Worm (Caenorhabditis elegans) whole organism, early embryonic: ENCODE measurements around the gene Y110A2AL.10.

Experiments used
- B0310.2 ChIP-seq: sonication (generic microtip); optimal IDR thresholded peaks from 2 replicates; lab custom pipeline; 2016; ENCODE audit warnings: mild to moderate bottlenecking, missing genetic modification characterization, missing compliant biosample characterization
- F13C5.2 ChIP-seq: sonication (generic microtip); optimal IDR thresholded peaks from 2 replicates; lab custom pipeline; 2017; ENCODE audit warnings: mild to moderate bottlenecking, missing genetic modification characterization, inconsistent platforms, missing compliant biosample characterization
- aly-1 ChIP-seq: sonication (generic microtip); optimal IDR thresholded peaks from 2 replicates; lab custom pipeline; 2016; ENCODE audit warnings: missing genetic modification characterization, missing compliant biosample characterization
- ama-1 ChIP-seq: fragments of 150-350 bp; optimal IDR thresholded peaks from 2 replicates; lab custom pipeline; 2014
- ceh-13 ChIP-seq: fragments of 200-800 bp; sonication (Bioruptor generic); optimal IDR thresholded peaks from 2 replicates; lab custom pipeline; 2018; ENCODE audit warnings: mild to moderate bottlenecking, missing genetic modification characterization, missing compliant biosample characterization
- ceh-36 ChIP-seq: sonication (generic microtip); optimal IDR thresholded peaks from 2 replicates; lab custom pipeline; 2016; ENCODE audit warnings: missing genetic modification characterization, inconsistent platforms, missing compliant biosample characterization
- ets-7 ChIP-seq: sonication (generic microtip); optimal IDR thresholded peaks from 2 replicates; lab custom pipeline; 2016; ENCODE audit warnings: missing genotype, missing genetic modification characterization, missing compliant biosample characterization
- flt-1 ChIP-seq: fragments of 200-800 bp; sonication (Bioruptor generic); IDR thresholded peaks from 2 replicates; pipeline ENCODE4 v1.3.6; 2022; ENCODE audit warnings: missing genetic modification characterization, missing compliant biosample characterization
- hmbx-1 ChIP-seq: sonication (generic microtip); optimal IDR thresholded peaks from 2 replicates; lab custom pipeline; 2016; ENCODE audit warnings: mild to moderate bottlenecking, missing genetic modification characterization, missing compliant biosample characterization
- hmg-4 ChIP-seq: fragments of 200-800 bp; sonication (Bioruptor generic); optimal IDR thresholded peaks from 2 replicates; lab custom pipeline; 2018; ENCODE audit warnings: mild to moderate bottlenecking, missing genetic modification characterization, missing compliant biosample characterization
- hnd-1 ChIP-seq: sonication (generic microtip); optimal IDR thresholded peaks from 2 replicates; lab custom pipeline; 2016; ENCODE audit warnings: missing genetic modification characterization, missing compliant biosample characterization
- pes-1 ChIP-seq: fragments of 200-800 bp; sonication (Bioruptor generic); IDR thresholded peaks from 2 replicates; pipeline ENCODE4 v1.3.6; 2022; ENCODE audit warnings: missing genetic modification reagents, missing genetic modification characterization, missing compliant biosample characterization
- scrt-1 ChIP-seq: fragments of 200-800 bp; sonication (Bioruptor generic); IDR thresholded peaks from 2 replicates; pipeline ENCODE4 v1.3.6; 2022; ENCODE audit warnings: missing genetic modification characterization, missing compliant biosample characterization
- sea-1 ChIP-seq: fragments of 200-800 bp; sonication (Bioruptor generic); conservative IDR thresholded peaks from 2 replicates; pipeline ENCODE4 v1.3.6; 2022; ENCODE audit warnings: missing genetic modification characterization, missing compliant biosample characterization
- tbx-11 ChIP-seq: fragments of 200-800 bp; sonication (Bioruptor generic); IDR thresholded peaks from 2 replicates; pipeline ENCODE4 v1.3.6; 2022; ENCODE audit warnings: missing genetic modification characterization, missing compliant biosample characterization
- tbx-37 ChIP-seq: fragments of 200-800 bp; sonication (Bioruptor generic); conservative IDR thresholded peaks from 2 replicates; pipeline ENCODE4 v1.3.6; 2022; ENCODE audit warnings: missing genetic modification reagents, missing genetic modification characterization, missing compliant biosample characterization
- tra-4 ChIP-seq: sonication (generic microtip); optimal IDR thresholded peaks from 2 replicates; lab custom pipeline; 2017; ENCODE audit warnings: missing genetic modification characterization, missing compliant biosample characterization

The Y110A2AL.10 gene

ce11 chrII:2831173-2831572 lies 40.5 kb downstream of the Y110A2AL.10 start, which contains the start of gene K12H6.6:
Gene K12H6.6, minus strand, starts transcription at chrII:2831233.
- no peak for TF ChIP-seq flt-1 (GFP tag; lab: Robert Waterston, UW)
- TF ChIP-seq aly-1 (tag; lab: Kevin White, UChicago): no peak
- no peak for TF ChIP-seq ceh-36 (tag; lab: Kevin White, UChicago)
- no peak for TF ChIP-seq scrt-1
- TF ChIP-seq sea-1 (GFP tag; lab: Robert Waterston, UW): no peak
- TF ChIP-seq ceh-13 (GFP tag; lab: Kevin White, UChicago): no peak
- no peak for TF ChIP-seq hnd-1 (tag; lab: Kevin White, UChicago)
- TF ChIP-seq F13C5.2 (tag; lab: Kevin White, UChicago): no peak
- TF ChIP-seq tra-4 (tag; lab: Kevin White, UChicago): no peak
- no peak for TF ChIP-seq tbx-11 (GFP tag; lab: Robert Waterston, UW)
- no peak for TF ChIP-seq tbx-37 (GFP tag; lab: Robert Waterston, UW)
- TF ChIP-seq B0310.2: no peak
- no peak for TF ChIP-seq hmbx-1 (tag; lab: Kevin White, UChicago)
- TF ChIP-seq pes-1 (GFP tag; lab: Robert Waterston, UW): no peak
- TF ChIP-seq ets-7 (tag; lab: Kevin White, UChicago): no peak

DNA sequence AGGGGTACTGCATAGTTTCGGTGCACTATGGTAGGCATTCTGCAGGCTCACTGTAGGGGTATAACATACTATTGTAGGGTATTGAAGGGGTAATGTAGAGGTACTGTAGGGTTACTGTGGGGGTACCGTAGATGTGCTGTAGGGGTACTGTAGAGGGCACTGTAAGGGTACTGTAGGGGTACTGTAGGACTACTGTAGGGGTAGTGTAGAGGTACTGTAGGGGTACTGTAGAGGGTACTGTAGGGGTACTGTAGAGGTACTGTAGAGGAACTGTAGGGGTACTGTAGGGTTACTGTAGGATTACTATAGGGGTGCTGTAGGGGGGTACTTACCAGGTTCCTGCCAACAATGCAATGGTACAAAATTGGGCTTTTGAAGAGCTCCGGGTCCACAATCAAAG lies 41.6 kb downstream of the Y110A2AL.10 start:
- TF ChIP-seq aly-1 (tag; lab: Kevin White, UChicago) (no peak), tbx-37 (GFP tag; lab: Robert Waterston, UW) (no peak), scrt-1 (no peak), pes-1 (GFP tag; lab: Robert Waterston, UW) (no peak), B0310.2 (no peak), hmbx-1 (tag; lab: Kevin White, UChicago) (no peak), ceh-36 (tag; lab: Kevin White, UChicago) (no peak), flt-1 (GFP tag; lab: Robert Waterston, UW) (no peak), sea-1 (GFP tag; lab: Robert Waterston, UW) (no peak)

DNA sequence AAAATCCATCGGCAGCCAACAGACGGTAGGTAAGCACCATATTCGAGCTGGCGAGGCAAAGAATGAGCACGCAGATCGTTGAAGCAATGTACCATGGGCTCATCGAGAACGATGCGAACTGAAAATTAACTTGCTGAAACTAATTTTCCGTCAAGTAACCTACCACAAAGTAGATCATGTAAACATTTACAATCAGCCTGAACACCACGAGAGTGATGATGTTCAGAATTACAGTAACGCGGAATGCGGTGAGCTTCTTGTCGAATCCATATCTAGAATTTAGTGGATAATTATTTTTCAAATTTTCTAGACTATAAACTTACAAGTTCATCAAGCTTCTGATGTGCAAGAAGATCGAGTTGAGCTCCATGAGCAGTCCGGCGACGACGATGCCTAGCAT lies 42.2 kb downstream of the Y110A2AL.10 start:
- TF ChIP-seq ceh-13 (GFP tag; lab: Kevin White, UChicago) (no peak), scrt-1 (no peak), F13C5.2 (tag; lab: Kevin White, UChicago) (no peak), sea-1 (GFP tag; lab: Robert Waterston, UW) (no peak), hnd-1 (tag; lab: Kevin White, UChicago) (no peak), tra-4 (tag; lab: Kevin White, UChicago) (no peak), hmbx-1 (tag; lab: Kevin White, UChicago) (no peak), B0310.2 (no peak), ceh-36 (tag; lab: Kevin White, UChicago) (no peak), pes-1 (GFP tag; lab: Robert Waterston, UW) (no peak), ets-7 (tag; lab: Kevin White, UChicago) (no peak), flt-1 (GFP tag; lab: Robert Waterston, UW) (no peak), hmg-4 (GFP tag; lab: Kevin White, UChicago) (no peak), aly-1 (tag; lab: Kevin White, UChicago) (no peak), tbx-37 (GFP tag; lab: Robert Waterston, UW) (no peak), ama-1 (no peak), tbx-11 (GFP tag; lab: Robert Waterston, UW) (no peak)

ce11 chrII:2827859-2828403 lies 43.8 kb downstream of the Y110A2AL.10 start, which contains the start of gene K12H6.8:
Gene K12H6.8, plus strand, starts transcription at chrII:2827896.
- TF ChIP-seq B0310.2: no peak
- no peak for TF ChIP-seq tbx-11 (GFP tag; lab: Robert Waterston, UW)
- TF ChIP-seq ama-1: peak; percentile 73
- no peak for TF ChIP-seq ceh-13 (GFP tag; lab: Kevin White, UChicago)

DNA sequence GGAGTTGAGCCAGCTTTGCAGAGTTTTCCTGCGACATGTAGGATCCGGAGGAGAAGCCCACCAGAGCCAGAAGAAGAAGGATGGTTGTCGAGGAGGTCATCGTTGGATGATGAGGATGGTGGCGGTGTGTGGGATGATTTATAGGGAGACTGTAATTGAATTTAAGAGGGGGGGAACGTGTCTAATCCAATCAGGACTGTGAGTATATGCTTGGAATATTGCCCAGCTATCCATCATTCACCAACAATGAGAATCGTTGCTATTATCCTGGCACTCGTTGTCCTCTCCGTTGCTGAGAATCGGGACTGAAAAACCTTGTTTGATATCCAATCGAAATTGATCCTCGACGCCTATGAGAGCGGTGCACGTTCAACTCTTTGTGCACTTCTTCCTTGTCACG lies 45.6 kb downstream of the Y110A2AL.10 start, which contains the start of gene K12H6.5:
TSS of gene K12H6.5 (minus strand) at position 101 of the 400 bp plus-strand sequence.
- TF ChIP-seq hmbx-1 (tag; lab: Kevin White, UChicago) (no peak), aly-1 (tag; lab: Kevin White, UChicago) (no peak), tbx-11 (GFP tag; lab: Robert Waterston, UW) (no peak), tra-4 (tag; lab: Kevin White, UChicago) (no peak), sea-1 (GFP tag; lab: Robert Waterston, UW) (no peak), ets-7 (tag; lab: Kevin White, UChicago) (no peak), F13C5.2 (tag; lab: Kevin White, UChicago) (no peak), ama-1 (no peak), ceh-13 (GFP tag; lab: Kevin White, UChicago) (no peak), ceh-36 (tag; lab: Kevin White, UChicago) (no peak), hnd-1 (tag; lab: Kevin White, UChicago) (no peak), B0310.2 (no peak), hmg-4 (GFP tag; lab: Kevin White, UChicago) (no peak), flt-1 (GFP tag; lab: Robert Waterston, UW) (no peak)

ce11 chrII:2824169-2824568 lies 47.5 kb downstream of the Y110A2AL.10 start, which contains the start of the genes K12H6.4 and K12H6.9:
Gene K12H6.4, minus strand, starts transcription at chrII:2824269.
Gene K12H6.9, plus strand, starts transcription at chrII:2824404.
- TF ChIP-seq ets-7 (tag; lab: Kevin White, UChicago) (no peak), B0310.2 (no peak), hnd-1 (tag; lab: Kevin White, UChicago) (no peak), aly-1 (tag; lab: Kevin White, UChicago) (no peak)

DNA sequence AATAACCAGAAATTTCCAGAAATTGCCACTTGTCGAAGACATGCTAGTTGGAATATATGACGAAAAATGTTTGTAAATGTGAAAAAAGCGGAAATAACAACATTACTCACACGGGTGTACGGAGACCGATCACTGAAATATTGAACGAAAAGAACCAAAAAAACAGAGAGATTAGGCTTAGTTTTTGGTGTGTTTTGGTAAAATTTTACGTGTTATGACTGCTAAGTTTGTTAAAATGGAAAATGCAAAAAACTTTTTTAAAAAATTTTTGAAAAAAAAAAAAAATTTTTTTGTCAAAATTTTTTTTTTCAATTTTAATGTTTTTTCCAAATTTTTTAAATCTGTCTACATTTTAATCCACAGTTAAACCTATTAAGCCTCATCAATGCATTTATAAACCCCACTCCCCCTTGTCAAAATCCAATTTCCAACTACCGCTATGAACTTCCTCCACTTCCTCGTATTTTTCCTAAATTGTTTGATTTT lies 49.2 kb downstream of the Y110A2AL.10 start, which contains the start of the genes fut-4 and K12H6.10:
TSS of gene fut-4 (minus strand) at position 101 of the 486 bp plus-strand sequence.
TSS of gene K12H6.10 (plus strand) at position 436 of the 486 bp plus-strand sequence.
- no peak for TF ChIP-seq sea-1 (GFP tag; lab: Robert Waterston, UW)
- TF ChIP-seq tra-4 (tag; lab: Kevin White, UChicago): no peak
